Worm (Caenorhabditis elegans) whole organism, L4 larva: Measurements from ENCODE around the gene K02F3.12.
A peak's percentile ranks its signal among the peaks of the same experiment; 100 is the strongest.

Experiments used
- F10B5.3 ChIP-seq: sonication (generic microtip); optimal IDR thresholded peaks from 2 replicates; lab custom pipeline; 2016; ENCODE audit warnings: mild to moderate bottlenecking, missing genetic modification characterization, missing compliant biosample characterization
- F37D6.2 ChIP-seq: sonication (generic microtip); optimal IDR thresholded peaks from 2 replicates; lab custom pipeline; 2016; ENCODE audit warnings: mild to moderate bottlenecking, missing genetic modification characterization, missing compliant biosample characterization
- T20F7.1 ChIP-seq: fragments of 200-800 bp; sonication (Bioruptor generic); optimal IDR thresholded peaks from 2 replicates; lab custom pipeline; 2018; ENCODE audit warnings: mild to moderate bottlenecking, missing genetic modification characterization, missing compliant biosample characterization
- ZK546.5 ChIP-seq, 2 experiments: sonication (generic microtip); optimal IDR thresholded peaks; 2 replicates each; lab custom pipeline; 2017; ENCODE audit warnings: missing biosample characterization in 2 of 2, missing genetic modification characterization in 2 of 2
- aha-1 ChIP-seq: fragments of 150-350 bp; peaks from one replicate; lab custom pipeline; 2014; ENCODE audit warnings: missing biosample characterization, missing genetic modification characterization
- cey-2 ChIP-seq: sonication (generic microtip); optimal IDR thresholded peaks from 3 replicates; lab custom pipeline; 2017; ENCODE audit warnings: missing genetic modification characterization, mild to moderate bottlenecking, missing compliant biosample characterization, antibody characterized with exemption, borderline replicate concordance; ENCODE audit not compliant: insufficient read depth
- daf-12 ChIP-seq: fragments of 150-350 bp; optimal IDR thresholded peaks from 2 replicates; lab custom pipeline; 2014; ENCODE audit warnings: missing biosample characterization, missing genetic modification reagents, missing genetic modification characterization
- daf-16 ChIP-seq, 3 experiments: sonication (generic microtip); optimal IDR thresholded peaks; 2 replicates each; lab custom pipeline; 2016 to 2017; ENCODE audit warnings: missing genetic modification characterization in 3 of 3, missing genetic modification reagents in 3 of 3, mild to moderate bottlenecking in 2 of 3, missing compliant biosample characterization in 2 of 3, missing biosample characterization in 1 of 3, moderate library complexity in 1 of 3
- daf-19 ChIP-seq: fragments of 200-800 bp; sonication (Bioruptor generic); conservative IDR thresholded peaks from 2 replicates; pipeline ENCODE4 v1.3.6; 2022; ENCODE audit warnings: missing genetic modification characterization, missing compliant biosample characterization
- daf-8 ChIP-seq: fragments of 200-800 bp; sonication (Bioruptor generic); IDR thresholded peaks from 2 replicates; pipeline ENCODE4 v1.3.6; 2022; ENCODE audit warnings: missing genetic modification characterization, missing compliant biosample characterization
- dmd-8 ChIP-seq: fragments of 200-800 bp; sonication (Bioruptor generic); IDR thresholded peaks from 2 replicates; pipeline ENCODE4 v1.3.6; 2022; ENCODE audit warnings: missing genetic modification characterization, missing compliant biosample characterization
- dmd-9 ChIP-seq: fragments of 200-800 bp; sonication (Bioruptor generic); IDR thresholded peaks from 2 replicates; pipeline ENCODE4 v1.3.6; 2022; ENCODE audit warnings: missing genetic modification reagents, missing genetic modification characterization, missing compliant biosample characterization
- dpl-1 ChIP-seq: fragments of 150-350 bp; optimal IDR thresholded peaks from 2 replicates; lab custom pipeline; 2014; ENCODE audit warnings: missing biosample characterization, missing genetic modification reagents, missing genetic modification characterization
- duxl-1 ChIP-seq: sonication (generic microtip); optimal IDR thresholded peaks from 2 replicates; lab custom pipeline; 2016; ENCODE audit warnings: mild to moderate bottlenecking, missing genetic modification characterization, moderate library complexity, missing compliant biosample characterization; ENCODE audit not compliant: poor library complexity
- fkh-10 ChIP-seq: fragments of 150-350 bp; optimal IDR thresholded peaks from 2 replicates; lab custom pipeline; 2014; ENCODE audit warnings: missing biosample characterization, missing genetic modification reagents, missing genetic modification characterization
- gei-8 ChIP-seq: fragments of 200-800 bp; sonication (Bioruptor generic); optimal IDR thresholded peaks from 2 replicates; lab custom pipeline; 2018; ENCODE audit warnings: mild to moderate bottlenecking, missing genetic modification characterization, missing compliant biosample characterization
- hif-1 ChIP-seq, 2 experiments: sonication (generic microtip); optimal IDR thresholded peaks; 2 replicates each; lab custom pipeline; 2016 to 2017; ENCODE audit warnings: missing compliant biosample characterization in 2 of 2, missing genetic modification characterization in 2 of 2, missing genetic modification reagents in 2 of 2, missing genotype in 2 of 2, mild to moderate bottlenecking in 1 of 2
- hlh-11 ChIP-seq: fragments of 200-800 bp; sonication (Bioruptor generic); optimal IDR thresholded peaks from 2 replicates; lab custom pipeline; 2018; ENCODE audit warnings: mild to moderate bottlenecking, missing genetic modification characterization, missing compliant biosample characterization
- lin-1 ChIP-seq: fragments of 200-800 bp; sonication (Bioruptor generic); IDR thresholded peaks from 2 replicates; pipeline ENCODE4 v1.3.6; 2022; ENCODE audit warnings: missing genetic modification reagents, missing genetic modification characterization, missing compliant biosample characterization
- lin-13 ChIP-seq: fragments of 150-350 bp; optimal IDR thresholded peaks from 2 replicates; lab custom pipeline; 2014; ENCODE audit warnings: missing biosample characterization, missing genetic modification reagents, missing genetic modification characterization
- lin-38 ChIP-seq: fragments of 200-800 bp; sonication (Bioruptor generic); IDR thresholded peaks from 2 replicates; pipeline ENCODE4 v1.3.6; 2022; ENCODE audit warnings: missing genetic modification reagents, missing genetic modification characterization, missing compliant biosample characterization
- madf-5 ChIP-seq, 2 experiments: fragments of 200-800 bp; sonication (Bioruptor generic); IDR thresholded peaks; 2 replicates each; pipeline ENCODE4 v1.3.6; 2022; ENCODE audit warnings: missing compliant biosample characterization in 2 of 2, missing genetic modification characterization in 2 of 2
- madf-9 ChIP-seq: fragments of 200-800 bp; sonication (Bioruptor generic); conservative IDR thresholded peaks from 2 replicates; pipeline ENCODE4 v1.3.6; 2022; ENCODE audit warnings: missing genetic modification reagents, missing genetic modification characterization, missing compliant biosample characterization
- mep-1 ChIP-seq: fragments of 150-350 bp; sonication (generic microtip); optimal IDR thresholded peaks from 3 replicates; lab custom pipeline; 2014; ENCODE audit warnings: missing biosample characterization, missing genetic modification characterization
- mes-2 ChIP-seq: sonication (generic microtip); optimal IDR thresholded peaks from 2 replicates; lab custom pipeline; 2016; ENCODE audit warnings: missing genotype, mild to moderate bottlenecking, missing genetic modification characterization, missing compliant biosample characterization; ENCODE audit not compliant: poor library complexity, severe bottlenecking
- mxl-2 ChIP-seq: fragments of 200-800 bp; sonication (Bioruptor generic); conservative IDR thresholded peaks from 2 replicates; pipeline ENCODE4 v1.3.6; 2022; ENCODE audit warnings: missing genetic modification reagents, missing genetic modification characterization, missing compliant biosample characterization
- mxl-3 ChIP-seq: fragments of 200-800 bp; sonication (Bioruptor generic); optimal IDR thresholded peaks from 2 replicates; lab custom pipeline; 2018; ENCODE audit warnings: mild to moderate bottlenecking, missing genetic modification characterization, missing compliant biosample characterization
- nhr-102 ChIP-seq: sonication (generic microtip); optimal IDR thresholded peaks from 2 replicates; lab custom pipeline; 2016; ENCODE audit warnings: mild to moderate bottlenecking, missing genetic modification characterization, moderate library complexity, missing compliant biosample characterization
- nhr-11 ChIP-seq: fragments of 150-350 bp; optimal IDR thresholded peaks from 2 replicates; lab custom pipeline; 2014; ENCODE audit warnings: missing biosample characterization, missing genetic modification characterization
- nhr-111 ChIP-seq: fragments of 200-800 bp; sonication (Bioruptor generic); optimal IDR thresholded peaks from 2 replicates; lab custom pipeline; 2018; ENCODE audit warnings: mild to moderate bottlenecking, missing genetic modification characterization, missing compliant biosample characterization
- nhr-237 ChIP-seq: sonication (generic microtip); optimal IDR thresholded peaks from 2 replicates; lab custom pipeline; 2017; ENCODE audit warnings: missing biosample characterization, missing genetic modification characterization
- nhr-28 ChIP-seq: fragments of 150-350 bp; optimal IDR thresholded peaks from 2 replicates; lab custom pipeline; 2014; ENCODE audit warnings: missing biosample characterization, missing genetic modification characterization
- nhr-41 ChIP-seq: fragments of 200-800 bp; sonication (Bioruptor generic); IDR thresholded peaks from 2 replicates; pipeline ENCODE4 v1.3.6; 2022; ENCODE audit warnings: missing genetic modification reagents, missing genetic modification characterization, missing compliant biosample characterization
- nhr-48 ChIP-seq: sonication (generic microtip); optimal IDR thresholded peaks from 2 replicates; lab custom pipeline; 2016; ENCODE audit warnings: mild to moderate bottlenecking, missing genetic modification characterization, missing compliant biosample characterization
- nhr-6 ChIP-seq: fragments of 150-350 bp; optimal IDR thresholded peaks from 2 replicates; lab custom pipeline; 2014; ENCODE audit warnings: missing biosample characterization, missing genetic modification characterization
- nhr-77 ChIP-seq: fragments of 150-350 bp; optimal IDR thresholded peaks from 2 replicates; lab custom pipeline; 2014; ENCODE audit warnings: missing biosample characterization, missing genetic modification characterization
- rbr-2 ChIP-seq: sonication (generic microtip); optimal IDR thresholded peaks from 2 replicates; lab custom pipeline; 2016; ENCODE audit warnings: missing genotype, missing genetic modification characterization, missing compliant biosample characterization
- snpc-1.2 ChIP-seq: fragments of 200-800 bp; sonication (Bioruptor generic); IDR thresholded peaks from 2 replicates; pipeline ENCODE4 v1.3.6; 2022; ENCODE audit warnings: missing genetic modification reagents, missing genetic modification characterization, missing compliant biosample characterization
- snpc-4 ChIP-seq: fragments of 150-350 bp; optimal IDR thresholded peaks from 2 replicates; lab custom pipeline; 2014; ENCODE audit warnings: missing biosample characterization, missing genetic modification characterization
- spr-1 ChIP-seq: sonication (generic microtip); optimal IDR thresholded peaks from 2 replicates; lab custom pipeline; 2016; ENCODE audit warnings: mild to moderate bottlenecking, missing genetic modification characterization, missing compliant biosample characterization
- unc-130 ChIP-seq: sonication (generic microtip); optimal IDR thresholded peaks from 2 replicates; lab custom pipeline; 2016; ENCODE audit warnings: missing genetic modification reagents, missing genetic modification characterization, missing compliant biosample characterization
- unc-39 ChIP-seq: sonication (generic microtip); optimal IDR thresholded peaks from 2 replicates; lab custom pipeline; 2017; ENCODE audit warnings: missing biosample characterization, missing genetic modification characterization
- unc-62 ChIP-seq, 3 experiments: fragments of 150-350 bp in 1 of 3; sonication (generic microtip); optimal IDR thresholded peaks in 2 of 3; peaks in 1 of 3; 1 replicate in 1 of 3; 2 replicates in 2 of 3; lab custom pipeline; 2014 to 2017; ENCODE audit warnings: missing biosample characterization in 3 of 3, missing genetic modification characterization in 3 of 3, missing genetic modification reagents in 3 of 3, missing genotype in 1 of 3
- ztf-11 ChIP-seq: fragments of 150-350 bp; optimal IDR thresholded peaks from 2 replicates; lab custom pipeline; 2014; ENCODE audit warnings: missing biosample characterization, missing genetic modification characterization
- ztf-7 ChIP-seq: fragments of 150-350 bp; optimal IDR thresholded peaks from 2 replicates; lab custom pipeline; 2014; ENCODE audit warnings: missing biosample characterization, missing genetic modification characterization

The K02F3.12 gene

ce11 chrIII:843999-844398, 12.4 kb upstream of the K02F3.12 start (continued):
- TF ChIP-seq spr-1 (tag; lab: Kevin White, UChicago) (no peak), daf-8 (GFP tag; lab: Robert Waterston, UW) (no peak), lin-13 (GFP tag; lab: Kevin White, UChicago) (no peak), snpc-4 (tag; lab: Kevin White, UChicago) (no peak), mxl-3 (GFP tag; lab: Kevin White, UChicago) (peak; percentile 96), unc-62 (GFP tag; optimal IDR thresholded peaks at IDR 0.05 in 1 of 2; lab: Kevin White, UChicago) (peak in 1 of 2 experiments; percentile 14), unc-62 (tag; optimal IDR thresholded peaks at IDR 0.05; lab: Kevin White, UChicago) (no peak), madf-9 (GFP tag; lab: Robert Waterston, UW) (peak; percentile 42; the same call in 1 of the 2 replicates), ZK546.5 (tag; optimal IDR thresholded peaks at IDR 0.05; lab: Kevin White, UChicago) (no peak), mes-2 (tag; lab: Kevin White, UChicago) (peak; percentile 27), lin-1 (GFP tag; lab: Robert Waterston, UW) (no peak), ztf-11 (tag; lab: Kevin White, UChicago) (no peak), rbr-2 (tag; lab: Kevin White, UChicago) (no peak), nhr-28 (tag; lab: Kevin White, UChicago) (peak; percentile 55), fkh-10 (GFP tag; lab: Kevin White, UChicago) (no peak), unc-39 (tag; lab: Kevin White, UChicago) (no peak), F37D6.2 (tag; lab: Kevin White, UChicago) (no peak), nhr-237 (tag; lab: Kevin White, UChicago) (no peak), dmd-9 (GFP tag; lab: Robert Waterston, UW) (no peak), daf-19 (GFP tag; lab: Robert Waterston, UW) (no peak), aha-1 (tag; lab: Kevin White, UChicago) (peak; percentile 40), dpl-1 (GFP tag; lab: Kevin White, UChicago) (peak; percentile 15), lin-38 (GFP tag; lab: Robert Waterston, UW) (peak; percentile 28; the same call in 1 of the 2 replicates), nhr-6 (tag; lab: Kevin White, UChicago) (no peak), gei-8 (no peak)

ce11 chrIII:844577-844976, 11.8 kb upstream of the K02F3.12 start:
- TF ChIP-seq daf-16 (GFP tag; optimal IDR thresholded peaks at IDR 0.05; lab: Kevin White, UChicago) (no peak), daf-16 (tag; optimal IDR thresholded peaks at IDR 0.05; lab: Kevin White, UChicago) (peak; percentile 17), ztf-7 (no peak), unc-62 (GFP tag; optimal IDR thresholded peaks at IDR 0.05 in 1 of 2; lab: Kevin White, UChicago) (peak in 1 of 2 experiments; percentile 43), unc-62 (tag; optimal IDR thresholded peaks at IDR 0.05; lab: Kevin White, UChicago) (no peak)

ce11 chrIII:845485-845884, 10.9 kb upstream of the K02F3.12 start, which contains the start of gene K02F3.2:
TSS of gene K02F3.2 (plus strand) at chrIII:845841.
- TF ChIP-seq lin-1 (GFP tag; lab: Robert Waterston, UW) = no peak
- TF ChIP-seq T20F7.1 (GFP tag; lab: Kevin White, UChicago) = peak; percentile 58
- peak; percentile 91 for TF ChIP-seq nhr-28 (tag; lab: Kevin White, UChicago)
- TF ChIP-seq F10B5.3 = no peak
- no peak for TF ChIP-seq nhr-6 (tag; lab: Kevin White, UChicago)
- TF ChIP-seq aha-1 (tag; lab: Kevin White, UChicago) = peak; percentile 84
- TF ChIP-seq mep-1 (tag; lab: Kevin White, UChicago) = peak; percentile 56
- TF ChIP-seq nhr-77 = peak; percentile 84
- TF ChIP-seq snpc-1.2 (GFP tag; lab: Robert Waterston, UW) = no peak
- TF ChIP-seq cey-2 (tag; lab: Kevin White, UChicago) = no peak
- peak; percentile 82 for TF ChIP-seq hlh-11 (tag; lab: Kevin White, UChicago)
- peak; percentile 17 for TF ChIP-seq duxl-1
- TF ChIP-seq daf-16 (GFP tag; optimal IDR thresholded peaks at IDR 0.05; lab: Kevin White, UChicago) = no peak
- TF ChIP-seq daf-16 (tag; optimal IDR thresholded peaks at IDR 0.05; lab: Kevin White, UChicago) = peak; percentile 86
- peak; percentile 37 for TF ChIP-seq nhr-11 (tag; lab: Kevin White, UChicago)
- peak; percentile 29 for TF ChIP-seq ztf-7
- TF ChIP-seq gei-8 = no peak
- peak; percentile 42 for TF ChIP-seq nhr-102 (tag; lab: Kevin White, UChicago)
- no peak for TF ChIP-seq dmd-8 (GFP tag; lab: Robert Waterston, UW)
- TF ChIP-seq unc-130 (GFP tag; lab: Kevin White, UChicago) = no peak
- TF ChIP-seq daf-12 = no peak
- peak; percentile 86 for TF ChIP-seq dpl-1 (GFP tag; lab: Kevin White, UChicago)
- TF ChIP-seq nhr-111 (GFP tag; lab: Kevin White, UChicago) = no peak
- peak; percentile 53 for TF ChIP-seq nhr-48
- TF ChIP-seq hif-1 (tag; optimal IDR thresholded peaks at IDR 0.05; lab: Kevin White, UChicago) = peak in 1 of 2 experiments; percentile 47
- no peak for TF ChIP-seq nhr-41 (GFP tag; lab: Robert Waterston, UW)
- TF ChIP-seq mxl-2 = no peak
- TF ChIP-seq madf-5 (GFP tag; IDR thresholded peaks at IDR 0.05; lab: Robert Waterston, UW) = no peak
- peak; percentile 95 for TF ChIP-seq lin-38 (GFP tag; lab: Robert Waterston, UW)
